Worm (Caenorhabditis elegans): ENCODE measurements around the gene acr-12.

ce11 chrX:13502282-13502681 is 30.4 kb upstream of the acr-12 start:
- TF ChIP-seq cog-1 (tag; optimal IDR thresholded peaks at IDR 0.05) (peak; percentile 17), ztf-29 (GFP tag; IDR thresholded peaks at IDR 0.05) (no peak), klf-2 (GFP tag; conservative IDR thresholded peaks at IDR 0.05) (no peak), flt-1 (GFP tag; IDR thresholded peaks at IDR 0.05) (no peak), T22C8.4 (GFP tag; IDR thresholded peaks at IDR 0.05) (no peak)
